Worm (Caenorhabditis elegans) whole organism, late embryonic: ENCODE data around the gene oac-23.

Experiments
- C08G9.2 ChIP-seq: sonication (generic microtip); optimal IDR thresholded peaks from 2 replicates; lab custom pipeline; 2016; ENCODE audit warnings: mild to moderate bottlenecking, missing genetic modification characterization, moderate library complexity, missing compliant biosample characterization
- C38D4.7 ChIP-seq: fragments of 200-800 bp; sonication (Bioruptor generic); optimal IDR thresholded peaks from 2 replicates; lab custom pipeline; 2018; ENCODE audit warnings: mild to moderate bottlenecking, missing genetic modification characterization, moderate library complexity, missing compliant biosample characterization
- F13H6.1 ChIP-seq: sonication (generic microtip); optimal IDR thresholded peaks from 2 replicates; lab custom pipeline; 2016; ENCODE audit warnings: missing genetic modification characterization, missing compliant biosample characterization
- K02D7.2 ChIP-seq: sonication (generic microtip); optimal IDR thresholded peaks from 2 replicates; lab custom pipeline; 2017; ENCODE audit warnings: mild to moderate bottlenecking, missing genetic modification characterization, missing compliant biosample characterization
- K09A11.1 ChIP-seq: sonication (generic microtip); optimal IDR thresholded peaks from 2 replicates; lab custom pipeline; 2017; ENCODE audit warnings: antibody characterized with exemption, mild to moderate bottlenecking, missing genetic modification characterization, missing compliant biosample characterization; ENCODE audit not compliant: insufficient read depth
- T23F11.4 ChIP-seq: fragments of 200-800 bp; sonication (Bioruptor generic); optimal IDR thresholded peaks from 2 replicates; lab custom pipeline; 2018; ENCODE audit warnings: mild to moderate bottlenecking, missing genetic modification characterization, missing compliant biosample characterization
- Y22D7AL.16 ChIP-seq: sonication (generic microtip); optimal IDR thresholded peaks from 2 replicates; lab custom pipeline; 2016; ENCODE audit warnings: missing genetic modification characterization, missing compliant biosample characterization
- ama-1 ChIP-seq: fragments of 150-350 bp; optimal IDR thresholded peaks from 2 replicates; lab custom pipeline; 2014
- ceh-2 ChIP-seq: sonication (generic microtip); optimal IDR thresholded peaks from 2 replicates; lab custom pipeline; 2016; ENCODE audit warnings: missing genotype, missing genetic modification characterization, missing compliant biosample characterization
- ceh-31 ChIP-seq: sonication (generic microtip); optimal IDR thresholded peaks from 2 replicates; lab custom pipeline; 2016; ENCODE audit warnings: missing genetic modification characterization, missing compliant biosample characterization
- ceh-34 ChIP-seq: sonication (generic microtip); optimal IDR thresholded peaks from 2 replicates; lab custom pipeline; 2016; ENCODE audit warnings: mild to moderate bottlenecking, missing genetic modification characterization, missing compliant biosample characterization
- ceh-45 ChIP-seq: fragments of 200-800 bp; sonication (Bioruptor generic); IDR thresholded peaks from 2 replicates; pipeline ENCODE4 v1.3.6; 2022; ENCODE audit warnings: missing genetic modification reagents, missing genetic modification characterization, missing compliant biosample characterization
- ceh-48 ChIP-seq: sonication (generic microtip); optimal IDR thresholded peaks from 2 replicates; lab custom pipeline; 2016; ENCODE audit warnings: missing genetic modification characterization, inconsistent platforms, missing compliant biosample characterization
- ceh-6 ChIP-seq: fragments of 200-800 bp; sonication (Bioruptor generic); optimal IDR thresholded peaks from 2 replicates; lab custom pipeline; 2018; ENCODE audit warnings: mild to moderate bottlenecking, missing genetic modification characterization, missing compliant biosample characterization
- ceh-9 ChIP-seq: sonication (generic microtip); optimal IDR thresholded peaks from 2 replicates; lab custom pipeline; 2016; ENCODE audit warnings: mild to moderate bottlenecking, missing genetic modification characterization, inconsistent platforms, missing compliant biosample characterization
- dmd-4 ChIP-seq: sonication (generic microtip); optimal IDR thresholded peaks from 2 replicates; lab custom pipeline; 2016; ENCODE audit warnings: borderline replicate concordance, missing genetic modification characterization, missing compliant biosample characterization
- dve-1 ChIP-seq: sonication (generic microtip); optimal IDR thresholded peaks from 2 replicates; lab custom pipeline; 2017; ENCODE audit warnings: antibody characterized with exemption, mild to moderate bottlenecking, missing genetic modification characterization, missing compliant biosample characterization
- elt-4 ChIP-seq: sonication (generic microtip); optimal IDR thresholded peaks from 2 replicates; lab custom pipeline; 2016; ENCODE audit warnings: missing genetic modification characterization, missing compliant biosample characterization
- ets-4 ChIP-seq: sonication (generic microtip); optimal IDR thresholded peaks from 2 replicates; lab custom pipeline; 2016; ENCODE audit warnings: missing genetic modification characterization, missing compliant biosample characterization
- fkh-10 ChIP-seq: fragments of 150-350 bp; optimal IDR thresholded peaks from 2 replicates; lab custom pipeline; 2014; ENCODE audit warnings: missing biosample characterization, missing genetic modification reagents, missing genetic modification characterization
- hlh-13 ChIP-seq: fragments of 200-800 bp; sonication (Bioruptor generic); optimal IDR thresholded peaks from 2 replicates; lab custom pipeline; 2018; ENCODE audit warnings: mild to moderate bottlenecking, missing genetic modification characterization, missing compliant biosample characterization
- hlh-6 ChIP-seq: sonication (generic microtip); optimal IDR thresholded peaks from 2 replicates; lab custom pipeline; 2016; ENCODE audit warnings: missing genotype, missing genetic modification characterization, missing compliant biosample characterization
- hlh-8 ChIP-seq: sonication (generic microtip); optimal IDR thresholded peaks from 2 replicates; lab custom pipeline; 2016; ENCODE audit warnings: missing genotype, missing genetic modification characterization, missing compliant biosample characterization
- lim-6 ChIP-seq: sonication (generic microtip); optimal IDR thresholded peaks from 2 replicates; lab custom pipeline; 2016; ENCODE audit warnings: missing genetic modification characterization, missing compliant biosample characterization
- madf-2 ChIP-seq: sonication (generic microtip); optimal IDR thresholded peaks from 2 replicates; lab custom pipeline; 2017; ENCODE audit warnings: missing genetic modification characterization, missing compliant biosample characterization
- mec-3 ChIP-seq: sonication (generic microtip); optimal IDR thresholded peaks from 2 replicates; lab custom pipeline; 2016; ENCODE audit warnings: borderline replicate concordance, missing genetic modification characterization, missing compliant biosample characterization
- nhr-11 ChIP-seq: fragments of 150-350 bp; optimal IDR thresholded peaks from 2 replicates; lab custom pipeline; 2014; ENCODE audit warnings: missing biosample characterization, missing genetic modification characterization
- npax-4 ChIP-seq: sonication (generic microtip); optimal IDR thresholded peaks from 2 replicates; lab custom pipeline; 2016; ENCODE audit warnings: missing genetic modification characterization, missing compliant biosample characterization
- odd-2 ChIP-seq: sonication (generic microtip); optimal IDR thresholded peaks from 2 replicates; lab custom pipeline; 2017; ENCODE audit warnings: antibody characterized with exemption, mild to moderate bottlenecking, missing genetic modification characterization, missing compliant biosample characterization
- pag-3 ChIP-seq: sonication (generic microtip); optimal IDR thresholded peaks from 2 replicates; lab custom pipeline; 2016; ENCODE audit warnings: missing compliant biosample characterization, missing genetic modification characterization, borderline replicate concordance
- pha-2 ChIP-seq: sonication (generic microtip); optimal IDR thresholded peaks from 2 replicates; lab custom pipeline; 2017; ENCODE audit warnings: mild to moderate bottlenecking, missing genetic modification characterization, missing compliant biosample characterization
- pros-1 ChIP-seq: fragments of 150-350 bp; optimal IDR thresholded peaks from 2 replicates; lab custom pipeline; 2014; ENCODE audit warnings: missing biosample characterization, missing genetic modification reagents, missing genetic modification characterization
- rnt-1 ChIP-seq: sonication (generic microtip); optimal IDR thresholded peaks from 2 replicates; lab custom pipeline; 2016; ENCODE audit warnings: missing genetic modification characterization, missing compliant biosample characterization
- sox-4 ChIP-seq: sonication (generic microtip); optimal IDR thresholded peaks from 2 replicates; lab custom pipeline; 2017; ENCODE audit warnings: mild to moderate bottlenecking, missing genetic modification characterization, inconsistent platforms, missing compliant biosample characterization
- tbx-7 ChIP-seq: sonication (generic microtip); optimal IDR thresholded peaks from 2 replicates; lab custom pipeline; 2016; ENCODE audit warnings: missing genotype, missing genetic modification characterization, missing compliant biosample characterization
- unc-3 ChIP-seq, 2 experiments: fragments of 200-800 bp in 1 of 2; sonication (Bioruptor generic) in 1 of 2; sonication (generic microtip) in 1 of 2; conservative IDR thresholded peaks in 1 of 2; optimal IDR thresholded peaks in 1 of 2; 2 replicates each; pipeline versions ENCODE4 v1.3.6 to Lab custom; 2016 to 2022; ENCODE audit warnings: missing compliant biosample characterization in 2 of 2, missing genetic modification characterization in 2 of 2, missing genetic modification reagents in 1 of 2
- unc-42 ChIP-seq: sonication (generic microtip); optimal IDR thresholded peaks from 2 replicates; lab custom pipeline; 2016; ENCODE audit warnings: missing genotype, missing genetic modification characterization, missing compliant biosample characterization
- unc-55 ChIP-seq: sonication (generic microtip); optimal IDR thresholded peaks from 2 replicates; lab custom pipeline; 2017; ENCODE audit warnings: missing biosample characterization, missing genetic modification reagents, missing genetic modification characterization
- zip-5 ChIP-seq: sonication (generic microtip); optimal IDR thresholded peaks from 2 replicates; lab custom pipeline; 2016; ENCODE audit warnings: missing genetic modification characterization, missing compliant biosample characterization

oac-23 gene

DNA sequence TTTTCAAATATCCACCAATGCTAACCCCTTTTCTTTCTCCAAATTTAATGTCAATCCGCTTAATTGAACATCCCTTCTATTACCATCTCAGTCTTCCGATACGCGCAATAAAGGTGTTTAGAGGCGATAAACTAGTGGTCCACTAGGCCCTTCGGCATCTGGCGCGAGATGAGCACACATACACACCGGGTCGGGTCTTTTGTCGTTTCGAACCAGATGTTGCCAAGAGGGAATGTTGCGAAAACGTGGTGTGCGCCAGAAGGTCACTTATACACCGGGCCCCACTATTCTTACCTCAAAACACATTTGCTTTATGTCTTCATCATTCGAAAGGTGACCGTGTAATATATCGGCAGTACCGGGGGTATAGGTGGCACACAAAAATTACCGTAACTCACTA, 37.2 kb upstream of the oac-23 start:
- TF ChIP-seq odd-2 (tag; lab: Kevin White, UChicago) (no peak), hlh-8 (peak; percentile 81), pros-1 (tag; lab: Kevin White, UChicago) (no peak), ceh-48 (no peak), ceh-31 (no peak), T23F11.4 (GFP tag; lab: Kevin White, UChicago) (no peak), unc-3 (GFP tag; conservative IDR thresholded peaks at IDR 0.05; lab: Robert Waterston, UW) (no peak), unc-3 (tag; optimal IDR thresholded peaks at IDR 0.05; lab: Kevin White, UChicago) (no peak), zip-5 (tag; lab: Kevin White, UChicago) (no peak)

DNA sequence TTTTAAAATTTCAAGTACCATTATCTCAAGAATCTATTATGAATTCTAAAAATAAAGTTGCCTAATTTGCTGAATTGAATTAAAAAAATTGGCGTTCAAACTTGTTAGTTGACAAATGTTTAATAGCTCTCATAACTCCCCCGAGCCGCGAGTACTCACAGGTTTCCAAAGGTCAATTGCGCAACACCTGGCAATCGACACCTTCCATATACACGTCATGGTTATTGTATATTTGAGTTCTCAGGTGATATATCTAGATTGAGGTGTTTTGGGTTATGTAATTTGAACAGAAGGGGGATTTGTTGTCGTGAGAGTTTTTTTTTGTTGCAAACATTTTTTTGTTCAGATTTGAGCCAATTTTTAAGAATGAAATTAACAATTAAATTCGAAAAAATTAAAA, 36.7 kb upstream of the oac-23 start:
- TF ChIP-seq hlh-6 (no peak), pros-1 (tag; lab: Kevin White, UChicago) (no peak), dve-1 (tag; lab: Kevin White, UChicago) (no peak), C08G9.2 (tag; lab: Kevin White, UChicago) (no peak), K02D7.2 (tag; lab: Kevin White, UChicago) (no peak), nhr-11 (no peak), hlh-8 (no peak), Y22D7AL.16 (tag; lab: Kevin White, UChicago) (no peak), ceh-9 (tag; lab: Kevin White, UChicago) (no peak), tbx-7 (tag; lab: Kevin White, UChicago) (no peak), hlh-13 (GFP tag; lab: Kevin White, UChicago) (no peak), rnt-1 (tag; lab: Kevin White, UChicago) (no peak), K09A11.1 (tag; lab: Kevin White, UChicago) (no peak), npax-4 (no peak), zip-5 (tag; lab: Kevin White, UChicago) (no peak), C38D4.7 (GFP tag; lab: Kevin White, UChicago) (no peak), F13H6.1 (no peak)

DNA sequence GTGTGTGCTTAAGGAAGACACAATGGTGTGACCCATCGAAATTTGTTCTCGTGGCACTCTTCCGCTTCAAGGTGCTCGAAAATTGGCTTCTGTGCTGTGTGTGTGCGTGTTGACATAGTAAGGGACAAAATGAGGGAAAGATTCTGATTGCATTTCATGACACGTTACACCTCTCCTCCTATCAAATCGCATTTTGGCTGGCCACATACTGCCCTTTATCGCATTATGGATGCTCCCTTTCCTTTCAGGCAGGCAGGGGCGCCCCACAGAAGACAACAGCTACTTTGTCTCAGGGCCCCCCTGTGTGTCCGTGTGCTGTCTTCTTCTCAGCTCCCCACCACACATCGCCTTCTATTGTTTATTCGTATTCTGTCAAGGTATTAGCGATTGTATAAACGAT, 33.8 kb upstream of the oac-23 start:
- TF ChIP-seq ama-1 (lab: Kevin White, UChicago) (no peak), K09A11.1 (tag; lab: Kevin White, UChicago) (no peak), C08G9.2 (tag; lab: Kevin White, UChicago) (no peak), elt-4 (tag; lab: Kevin White, UChicago) (peak; percentile 12), npax-4 (no peak), unc-55 (no peak), unc-42 (tag; lab: Kevin White, UChicago) (peak; percentile 91), mec-3 (tag; lab: Kevin White, UChicago) (no peak), pha-2 (tag; lab: Kevin White, UChicago) (no peak), ceh-34 (peak; percentile 1), sox-4 (no peak), ceh-2 (tag; lab: Kevin White, UChicago) (no peak)

DNA sequence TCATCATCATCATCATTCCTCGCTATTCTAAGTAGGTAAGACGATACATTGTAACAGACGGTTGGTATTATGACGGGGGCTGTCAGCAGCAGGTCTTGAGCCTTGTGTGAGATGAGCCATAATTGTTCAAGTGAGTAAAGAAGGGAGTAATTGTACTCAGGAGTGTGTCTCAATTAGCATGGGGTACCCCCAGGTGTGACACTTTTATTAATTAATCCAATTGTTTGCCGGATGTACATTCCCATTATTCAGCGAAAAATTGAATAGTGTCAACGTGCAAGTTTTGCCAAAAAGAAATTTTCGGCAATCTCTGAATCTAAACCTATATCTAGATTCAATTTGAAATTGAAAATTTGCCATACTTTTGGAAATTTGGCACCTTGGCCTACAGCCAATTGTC, 32.3 kb upstream of the oac-23 start:
- TF ChIP-seq ceh-6 (GFP tag; lab: Kevin White, UChicago) (no peak), mec-3 (tag; lab: Kevin White, UChicago) (no peak), ceh-45 (GFP tag; lab: Robert Waterston, UW) (no peak), elt-4 (tag; lab: Kevin White, UChicago) (no peak), fkh-10 (no peak), dmd-4 (no peak), unc-3 (GFP tag; conservative IDR thresholded peaks at IDR 0.05; lab: Robert Waterston, UW) (no peak), unc-3 (tag; optimal IDR thresholded peaks at IDR 0.05; lab: Kevin White, UChicago) (no peak), ceh-48 (no peak), ceh-34 (no peak), pag-3 (tag; lab: Kevin White, UChicago) (no peak), zip-5 (tag; lab: Kevin White, UChicago) (no peak), lim-6 (tag; lab: Kevin White, UChicago) (no peak), ets-4 (no peak), dve-1 (tag; lab: Kevin White, UChicago) (no peak), madf-2 (tag; lab: Kevin White, UChicago) (no peak), hlh-13 (GFP tag; lab: Kevin White, UChicago) (no peak)
